Worm (Caenorhabditis elegans): Measurements from ENCODE around the gene C04C3.9.
"Not testable (repeated sequence)": the region's sequence is repeated elsewhere in the genome, so short reads cannot be mapped to it uniquely, and the experiment has no call there.

Gene C04C3.9

ce11 chrIV:3399015-3399722 is 29.2 kb downstream of the C04C3.9 start, which contains the start of the genes dyf-3 and pdhb-1:
dyf-3 (minus strand) TSS chrIV:3399231.
pdhb-1 (plus strand) TSS chrIV:3399672.
- no peak for TF ChIP-seq B0310.2 (tag; optimal IDR thresholded peaks at IDR 0.05)
- no peak for TF ChIP-seq ceh-13 (GFP tag; optimal IDR thresholded peaks at IDR 0.05)
- no peak for TF ChIP-seq hmg-4 (GFP tag; optimal IDR thresholded peaks at IDR 0.05)
- no peak for TF ChIP-seq ama-1 (optimal IDR thresholded peaks at IDR 0.05)
- peak; percentile 40 for TF ChIP-seq F13C5.2 (tag; optimal IDR thresholded peaks at IDR 0.05)
- no peak for TF ChIP-seq tbx-37 (GFP tag; conservative IDR thresholded peaks at IDR 0.05)
- no peak for TF ChIP-seq aly-1 (tag; optimal IDR thresholded peaks at IDR 0.05)
- TF ChIP-seq ets-7 (tag; optimal IDR thresholded peaks at IDR 0.05): no peak
- 0 out of 2 replicates have a peak, but pooled peaks have one; percentile 38 for TF ChIP-seq scrt-1 (GFP tag; IDR thresholded peaks at IDR 0.05)
- TF ChIP-seq pes-1 (GFP tag; IDR thresholded peaks at IDR 0.05): no peak
- TF ChIP-seq tra-4 (tag; optimal IDR thresholded peaks at IDR 0.05): no peak

- TF ChIP-seq ets-7 (tag; optimal IDR thresholded peaks at IDR 0.05) (no peak), hnd-1 (tag; optimal IDR thresholded peaks at IDR 0.05) (no peak), tbx-37 (GFP tag; conservative IDR thresholded peaks at IDR 0.05) (no peak), sea-1 (GFP tag; conservative IDR thresholded peaks at IDR 0.05) (no peak), pes-1 (GFP tag; IDR thresholded peaks at IDR 0.05) (no peak), tbx-11 (GFP tag; IDR thresholded peaks at IDR 0.05) (no peak), tra-4 (tag; optimal IDR thresholded peaks at IDR 0.05) (no peak), F13C5.2 (tag; optimal IDR thresholded peaks at IDR 0.05) (no peak), scrt-1 (GFP tag; IDR thresholded peaks at IDR 0.05) (no peak), hmbx-1 (tag; optimal IDR thresholded peaks at IDR 0.05) (no peak), ceh-36 (tag; optimal IDR thresholded peaks at IDR 0.05) (no peak), ama-1 (optimal IDR thresholded peaks at IDR 0.05) (no peak), B0310.2 (tag; optimal IDR thresholded peaks at IDR 0.05) (no peak), hmg-4 (GFP tag; optimal IDR thresholded peaks at IDR 0.05) (no peak), aly-1 (tag; optimal IDR thresholded peaks at IDR 0.05) (no peak), ceh-13 (GFP tag; optimal IDR thresholded peaks at IDR 0.05) (no peak), flt-1 (GFP tag; IDR thresholded peaks at IDR 0.05) (no peak)
Measured at ce11 chrIV:3398078-3398477, 30.3 kb downstream of the C04C3.9 start.

- TF ChIP-seq tbx-37 (GFP tag; conservative IDR thresholded peaks at IDR 0.05) (no peak), ama-1 (optimal IDR thresholded peaks at IDR 0.05) (no peak), tbx-11 (GFP tag; IDR thresholded peaks at IDR 0.05) (no peak), F13C5.2 (tag; optimal IDR thresholded peaks at IDR 0.05) (no peak), pes-1 (GFP tag; IDR thresholded peaks at IDR 0.05) (no peak), hmbx-1 (tag; optimal IDR thresholded peaks at IDR 0.05) (no peak), tra-4 (tag; optimal IDR thresholded peaks at IDR 0.05) (no peak), scrt-1 (GFP tag; IDR thresholded peaks at IDR 0.05) (no peak)
Measured at ce11 chrIV:3395581-3395980, 32.8 kb downstream of the C04C3.9 start, which contains the start of gene C04C3.14. C04C3.14 (plus strand) TSS chrIV:3395881.

ce11 chrIV:3394066-3394465 is 34.3 kb downstream of the C04C3.9 start, which contains the start of gene C04C3.4:
C04C3.4 (plus strand) TSS chrIV:3394366.
- not testable (repeated sequence) for TF ChIP-seq tbx-11 (GFP tag; IDR thresholded peaks at IDR 0.05); hnd-1 (tag; optimal IDR thresholded peaks at IDR 0.05); B0310.2 (tag; optimal IDR thresholded peaks at IDR 0.05)

- TF ChIP-seq F13C5.2 (tag; optimal IDR thresholded peaks at IDR 0.05); tbx-11 (GFP tag; IDR thresholded peaks at IDR 0.05); ama-1 (optimal IDR thresholded peaks at IDR 0.05): not testable (repeated sequence)
Measured at ce11 chrIV:3389999-3390398, 38.3 kb downstream of the C04C3.9 start, which contains the start of gene B0546.5. B0546.5 (minus strand) TSS chrIV:3390099.

- TF ChIP-seq tra-4 (tag; optimal IDR thresholded peaks at IDR 0.05): no peak
- no peak for TF ChIP-seq pes-1 (GFP tag; IDR thresholded peaks at IDR 0.05)
- TF ChIP-seq F13C5.2 (tag; optimal IDR thresholded peaks at IDR 0.05): no peak
- no peak for TF ChIP-seq B0310.2 (tag; optimal IDR thresholded peaks at IDR 0.05)
- no peak for TF ChIP-seq hmg-4 (GFP tag; optimal IDR thresholded peaks at IDR 0.05)
- TF ChIP-seq scrt-1 (GFP tag; IDR thresholded peaks at IDR 0.05): no peak
- no peak for TF ChIP-seq tbx-37 (GFP tag; conservative IDR thresholded peaks at IDR 0.05)
Measured at ce11 chrIV:3386504-3387290, 41.6 kb downstream of the C04C3.9 start.

- TF ChIP-seq tbx-11 (GFP tag; IDR thresholded peaks at IDR 0.05) (no peak), scrt-1 (GFP tag; IDR thresholded peaks at IDR 0.05) (no peak), B0310.2 (tag; optimal IDR thresholded peaks at IDR 0.05) (no peak), ceh-13 (GFP tag; optimal IDR thresholded peaks at IDR 0.05) (no peak), F13C5.2 (tag; optimal IDR thresholded peaks at IDR 0.05) (no peak), aly-1 (tag; optimal IDR thresholded peaks at IDR 0.05) (no peak), tbx-37 (GFP tag; conservative IDR thresholded peaks at IDR 0.05) (no peak), hmbx-1 (tag; optimal IDR thresholded peaks at IDR 0.05) (no peak), hmg-4 (GFP tag; optimal IDR thresholded peaks at IDR 0.05) (no peak), hnd-1 (tag; optimal IDR thresholded peaks at IDR 0.05) (no peak), pes-1 (GFP tag; IDR thresholded peaks at IDR 0.05) (no peak), ets-7 (tag; optimal IDR thresholded peaks at IDR 0.05) (no peak), flt-1 (GFP tag; IDR thresholded peaks at IDR 0.05) (no peak)
Measured at ce11 chrIV:3385337-3386215, 42.8 kb downstream of the C04C3.9 start, which contains the start of gene mai-2. mai-2 (plus strand) TSS chrIV:3385910.
